Worm (Caenorhabditis elegans): Measurements from ENCODE around the gene elpc-3.

elpc-3 gene

DNA sequence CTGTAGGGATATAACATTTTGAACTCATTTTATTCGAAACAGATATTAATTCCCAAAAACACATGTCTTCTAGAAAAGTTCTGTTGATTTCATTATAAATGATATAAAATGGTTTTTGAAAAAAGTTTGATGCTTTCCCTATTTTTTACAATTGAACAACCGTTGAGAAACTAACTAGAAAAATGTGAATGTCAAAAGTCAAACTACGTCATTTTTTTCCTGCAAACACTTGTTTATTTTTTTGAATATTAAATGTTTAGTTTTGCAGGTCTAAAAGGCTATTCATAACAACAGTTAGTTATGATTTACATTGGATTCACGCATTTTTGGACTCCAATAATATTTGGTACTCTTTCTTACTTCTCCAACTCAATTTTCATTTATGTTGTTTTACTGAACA, 18.3 kb downstream of the elpc-3 start, which contains the start of gene srj-4:
srj-4 (plus strand) TSS at position 301 of the 400 bp plus-strand sequence.
- TF ChIP-seq nhr-80 (tag; optimal IDR thresholded peaks at IDR 0.05) (no peak), ZK185.1 (tag; optimal IDR thresholded peaks at IDR 0.05; ENCODE audit: poor library complexity, severe bottlenecking) (no peak), F49E8.2 (tag; optimal IDR thresholded peaks at IDR 0.05; ENCODE audit: insufficient read depth) (no peak), ztf-3 (GFP tag; optimal IDR thresholded peaks at IDR 0.05) (no peak), lin-35 (GFP tag; optimal IDR thresholded peaks at IDR 0.05) (no peak), lag-1 (GFP tag; IDR thresholded peaks at IDR 0.05) (no peak), ztf-18 (tag; optimal IDR thresholded peaks at IDR 0.05) (no peak), lin-40 (tag; optimal IDR thresholded peaks at IDR 0.05) (no peak)

- TF ChIP-seq Y53F4B.3 (GFP tag; IDR thresholded peaks at IDR 0.05) (no peak), K12H6.12 (tag; optimal IDR thresholded peaks at IDR 0.05) (no peak), rcor-1 (GFP tag; IDR thresholded peaks at IDR 0.05) (no peak), T07F8.4 (tag; optimal IDR thresholded peaks at IDR 0.05) (no peak), unc-130 (GFP tag; optimal IDR thresholded peaks at IDR 0.05) (no peak), ztf-28 (GFP tag; IDR thresholded peaks at IDR 0.05) (no peak), T26A5.8 (tag; optimal IDR thresholded peaks at IDR 0.05) (no peak), attf-3 (GFP tag; conservative IDR thresholded peaks at IDR 0.05) (no peak), egrh-3 (GFP tag; IDR thresholded peaks at IDR 0.05) (no peak), zim-3 (tag; optimal IDR thresholded peaks at IDR 0.05) (no peak), sptf-2 (GFP tag; optimal IDR thresholded peaks at IDR 0.05) (no peak), hsf-1 (GFP tag; IDR thresholded peaks at IDR 0.05) (no peak)
Observed at ce11 chrV:12162220-12162619, 19.0 kb downstream of the elpc-3 start, which contains the start of gene C27A7.5. Gene C27A7.5 (minus strand): TSS chrV:12162320.

DNA sequence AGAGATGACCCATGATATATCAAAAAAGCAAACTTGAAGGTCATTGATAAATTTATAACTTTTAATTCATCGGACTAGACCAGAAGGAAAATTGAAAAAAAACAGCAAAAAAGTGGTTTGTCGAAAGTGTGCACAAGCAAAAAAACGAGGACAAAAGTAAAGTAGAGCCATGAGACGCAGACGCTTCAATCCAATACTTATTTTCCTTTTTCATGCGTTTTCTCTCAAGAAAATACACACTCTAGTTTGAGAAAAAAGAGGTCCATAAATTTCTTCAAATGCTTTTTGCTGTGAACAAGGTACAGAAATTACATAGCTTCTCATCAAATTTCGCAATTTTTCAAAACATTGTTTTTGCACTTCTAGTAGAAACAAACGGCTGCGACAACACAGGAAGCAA, 20.1 kb downstream of the elpc-3 start:
- TF ChIP-seq hlh-26 (GFP tag; conservative IDR thresholded peaks at IDR 0.05) (no peak), lin-40 (tag; optimal IDR thresholded peaks at IDR 0.05) (no peak), unc-62 (GFP tag; optimal IDR thresholded peaks at IDR 0.05) (no peak), F10E7.11 (tag; optimal IDR thresholded peaks at IDR 0.05) (no peak), mcd-1 (GFP tag; IDR thresholded peaks at IDR 0.05) (no peak), madf-10 (tag; optimal IDR thresholded peaks at IDR 0.05) (no peak), hmg-20 (GFP tag; IDR thresholded peaks at IDR 0.05) (no peak), ceh-100 (GFP tag; IDR thresholded peaks at IDR 0.05) (no peak), T07F8.4 (tag; optimal IDR thresholded peaks at IDR 0.05) (no peak), ztf-3 (GFP tag; optimal IDR thresholded peaks at IDR 0.05) (no peak), athp-1 (tag; optimal IDR thresholded peaks at IDR 0.05) (no peak), hmg-1.2 (GFP tag; IDR thresholded peaks at IDR 0.05) (no peak)

DNA sequence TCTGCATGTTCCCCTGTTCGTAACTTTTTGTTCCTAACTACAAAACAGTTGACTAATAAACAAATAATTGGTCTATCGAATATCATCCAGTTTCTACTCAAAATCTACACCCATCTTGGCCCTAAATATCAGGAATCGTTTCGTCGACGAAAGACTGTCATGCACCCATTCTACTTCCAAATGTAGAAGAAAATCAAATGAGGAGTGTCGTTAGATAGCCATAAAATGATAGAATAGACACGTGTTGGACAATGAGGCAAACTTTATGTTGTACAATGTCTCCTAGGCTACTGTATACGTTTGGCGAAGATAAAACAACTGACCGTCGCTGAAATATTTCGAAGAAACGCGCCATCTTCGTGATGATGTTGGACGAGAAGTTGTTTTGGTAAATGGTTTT, 21.2 kb downstream of the elpc-3 start:
- TF ChIP-seq ztf-18 (tag; optimal IDR thresholded peaks at IDR 0.05) (no peak), efl-1 (GFP tag; optimal IDR thresholded peaks at IDR 0.05) (no peak), egl-18 (GFP tag; IDR thresholded peaks at IDR 0.05) (no peak), hmg-20 (GFP tag; IDR thresholded peaks at IDR 0.05) (no peak), B0035.1 (tag; optimal IDR thresholded peaks at IDR 0.05) (no peak), atf-7 (tag; optimal IDR thresholded peaks at IDR 0.05) (no peak), mel-28 (tag; optimal IDR thresholded peaks at IDR 0.05; ENCODE audit: borderline replicate concordance) (no peak), tbp1 (GFP tag; optimal IDR thresholded peaks at IDR 0.05) (no peak)

Measured in whole organism, young adult.